Worm (Caenorhabditis elegans) whole organism, young adult: ENCODE results near the gene F59A7.7.

Experiments
- madf-10 ChIP-seq: sonication (generic microtip); optimal IDR thresholded peaks from 2 replicates; lab custom pipeline; 2016; ENCODE audit warnings: mild to moderate bottlenecking, missing genetic modification characterization, missing compliant biosample characterization
- rec-8 ChIP-seq, 2 experiments: sonication (generic microtip); optimal IDR thresholded peaks; 2 replicates each; lab custom pipeline; 2016; ENCODE audit warnings: mild to moderate bottlenecking in 2 of 2, missing genetic modification characterization in 2 of 2, missing genetic modification reagents in 2 of 2, missing genotype in 2 of 2, missing biosample characterization in 1 of 2, missing compliant biosample characterization in 1 of 2, moderate library complexity in 1 of 2

- TF ChIP-seq madf-10 (tag; lab: Kevin White, UChicago) (no peak), rec-8 (tag; optimal IDR thresholded peaks at IDR 0.05; lab: Kevin White, UChicago) (no peak)
These were observed 41.6 kb downstream of the F59A7.7 start, which contains the start of gene comt-5 for ce11 chrV:2053509-2053908.
